Fruit fly (Drosophila melanogaster) whole organism, embryonic: ENCODE measurements around the gene CG10337.

Experiments used
- CG3281 ChIP-seq: fragments of 200-800 bp; sonication (Bioruptor generic); optimal IDR thresholded peaks from 3 replicates; lab custom pipeline; 2017; ENCODE audit warnings: missing biosample characterization, mild to moderate bottlenecking, missing genetic modification characterization
- Camta ChIP-seq: fragments of 200-800 bp; sonication (Bioruptor generic); optimal IDR thresholded peaks from 2 replicates; lab custom pipeline; 2016; ENCODE audit warnings: missing biosample characterization, missing genetic modification characterization
- Dll ChIP-seq: fragments of 200-800 bp; sonication (Bioruptor generic); IDR thresholded peaks from 4 replicates; pipeline ENCODE4 v1.3.6; 2022; ENCODE audit warnings: missing biosample characterization, missing genetic modification characterization; ENCODE audit not compliant: partially characterized antibody
- Sin3A ChIP-seq: fragments of >200 bp; optimal IDR thresholded peaks from 2 replicates; lab custom pipeline; 2018
- emc ChIP-seq: fragments of 200-800 bp; sonication (Bioruptor generic); optimal IDR thresholded peaks from 2 replicates; lab custom pipeline; 2016; ENCODE audit warnings: missing biosample characterization, missing genetic modification characterization

DNA sequence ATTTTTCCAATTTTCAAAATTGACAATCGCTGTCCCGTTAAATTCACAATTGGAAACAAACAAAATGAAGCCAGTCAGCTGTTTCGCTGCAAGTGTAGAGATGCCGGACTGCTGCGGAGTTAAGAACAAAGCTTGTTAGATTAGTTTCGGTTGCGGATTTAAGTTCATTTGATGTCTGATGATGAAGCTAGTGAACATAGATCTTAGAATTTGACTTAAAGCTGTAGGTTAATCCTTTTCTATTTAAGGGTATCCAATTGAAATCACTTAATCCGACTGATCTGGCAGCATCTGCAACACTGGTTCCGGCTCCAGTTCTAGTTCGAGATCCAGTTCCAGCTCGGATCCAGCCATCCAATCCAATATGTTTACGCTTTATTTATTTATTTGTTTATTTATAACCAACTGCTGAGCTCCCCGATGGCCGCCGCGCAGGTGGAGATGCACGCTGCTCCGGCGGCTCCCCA is 37.2 kb upstream of the CG10337 start, which contains the start of the genes PCNA2 and CG10366:
- peak; percentile 49 for TF ChIP-seq emc (GFP tag; lab: Kevin White, UChicago)
- TF ChIP-seq Dll (GFP tag; lab: Robert Waterston, UW) = 0 out of 4 replicates have a peak, but pooled peaks have one; percentile 43
- peak; percentile 63 for TF ChIP-seq CG3281
- TF ChIP-seq Sin3A (lab: Kevin White, UChicago) = peak; percentile 90
- TF ChIP-seq Camta (GFP tag; lab: Kevin White, UChicago) = peak; percentile 51
